Fruit fly (Drosophila melanogaster) whole organism, wandering third instar larva: ENCODE results near the gene Ire1.

Experiments
- CrebA ChIP-seq: fragments of 200-800 bp; sonication (Bioruptor generic); optimal IDR thresholded peaks from 2 replicates; lab custom pipeline; 2016; ENCODE audit warnings: missing biosample characterization, mild to moderate bottlenecking, missing genetic modification characterization, borderline replicate concordance
- Dif ChIP-seq: fragments of 200-275, 200-300 bp; sonication (Bioruptor generic); optimal IDR thresholded peaks from 2 replicates; lab custom pipeline; 2018; ENCODE audit warnings: missing biosample characterization, missing genetic modification characterization; ENCODE audit not compliant: partially characterized antibody
- Hr78 ChIP-seq: fragments of >200 bp; optimal IDR thresholded peaks from 2 replicates; lab custom pipeline; 2017; ENCODE audit warnings: missing biosample characterization, missing genetic modification characterization
- Mio ChIP-seq: sonication (Bioruptor generic); optimal IDR thresholded peaks from 2 replicates; lab custom pipeline; 2016; ENCODE audit warnings: missing biosample characterization, missing genetic modification characterization
- brk ChIP-seq: fragments of 200-800 bp; sonication (Bioruptor generic); optimal IDR thresholded peaks from 2 replicates; lab custom pipeline; 2016; ENCODE audit warnings: missing biosample characterization, mild to moderate bottlenecking, missing genetic modification characterization
- foxo ChIP-seq, 2 experiments: fragments of 200-800 bp; sonication (Bioruptor generic); optimal IDR thresholded peaks; 2 replicates in 1 of 2; 3 replicates in 1 of 2; lab custom pipeline; 2016 to 2017; ENCODE audit warnings: missing biosample characterization in 2 of 2, missing genetic modification characterization in 2 of 2
- h ChIP-seq: fragments of 200-800 bp; sonication (Bioruptor generic); optimal IDR thresholded peaks from 3 replicates; lab custom pipeline; 2016; ENCODE audit warnings: missing biosample characterization, mild to moderate bottlenecking, missing genetic modification characterization
- pan ChIP-seq: fragments of >200 bp; optimal IDR thresholded peaks from 2 replicates; lab custom pipeline; 2017
- psq ChIP-seq: fragments of 200-800 bp; sonication (Bioruptor generic); optimal IDR thresholded peaks from 3 replicates; lab custom pipeline; 2017; ENCODE audit warnings: missing biosample characterization, mild to moderate bottlenecking, missing genetic modification characterization, moderate library complexity
- sage ChIP-seq: fragments of 200-800 bp; sonication (Bioruptor generic); optimal IDR thresholded peaks from 2 replicates; lab custom pipeline; 2016; ENCODE audit warnings: missing biosample characterization, mild to moderate bottlenecking, missing genetic modification characterization
- usp ChIP-seq: fragments of >200 bp; optimal IDR thresholded peaks from 2 replicates; lab custom pipeline; 2017; ENCODE audit warnings: missing biosample characterization, missing genetic modification characterization
- woc ChIP-seq: sonication (Bioruptor generic); optimal IDR thresholded peaks from 2 replicates; lab custom pipeline; 2016; ENCODE audit warnings: missing biosample characterization, mild to moderate bottlenecking, missing genetic modification characterization

DNA sequence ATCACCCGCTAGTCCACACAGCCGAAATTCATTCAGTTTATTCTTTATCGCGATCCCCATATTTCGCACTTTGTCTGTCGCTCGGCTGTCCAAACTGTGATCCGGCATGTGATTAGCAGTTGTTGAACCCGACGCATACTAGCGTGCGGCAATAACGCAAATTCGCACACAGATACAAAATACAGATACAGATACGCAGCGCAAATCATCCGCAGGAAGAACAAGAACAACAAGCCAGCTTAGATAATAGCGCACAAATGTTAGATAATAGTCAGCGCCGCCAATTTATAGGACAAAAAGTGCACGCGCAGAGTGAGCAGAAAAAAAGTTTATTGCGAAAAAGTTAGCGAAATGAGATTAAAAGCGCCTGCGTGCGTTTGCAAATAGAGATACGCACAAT lies 26.1 kb downstream of the Ire1 start:
- TF ChIP-seq sage (GFP tag; lab: Kevin White, UChicago), result no peak
- TF ChIP-seq CrebA (GFP tag; lab: Kevin White, UChicago), result no peak
- no peak for TF ChIP-seq usp (GFP tag; lab: Kevin White, UChicago)
- no peak for TF ChIP-seq brk
- no peak for TF ChIP-seq Hr78 (GFP tag; lab: Kevin White, UChicago)
- TF ChIP-seq psq (GFP tag; lab: Kevin White, UChicago), result no peak
- TF ChIP-seq Dif (GFP tag; lab: Kevin White, UChicago), result no peak
- no peak for TF ChIP-seq woc (GFP tag; lab: Kevin White, UChicago)
- TF ChIP-seq Mio (GFP tag; lab: Kevin White, UChicago), result no peak
- no peak for TF ChIP-seq h (GFP tag; lab: Kevin White, UChicago)
- TF ChIP-seq pan (lab: Kevin White, UChicago), result no peak
- TF ChIP-seq foxo (GFP tag; optimal IDR thresholded peaks at IDR 0.05; lab: Kevin White, UChicago), result no peak
